Fruit fly (Drosophila melanogaster): ENCODE measurements around the gene CG3987.

Gene CG3987

DNA sequence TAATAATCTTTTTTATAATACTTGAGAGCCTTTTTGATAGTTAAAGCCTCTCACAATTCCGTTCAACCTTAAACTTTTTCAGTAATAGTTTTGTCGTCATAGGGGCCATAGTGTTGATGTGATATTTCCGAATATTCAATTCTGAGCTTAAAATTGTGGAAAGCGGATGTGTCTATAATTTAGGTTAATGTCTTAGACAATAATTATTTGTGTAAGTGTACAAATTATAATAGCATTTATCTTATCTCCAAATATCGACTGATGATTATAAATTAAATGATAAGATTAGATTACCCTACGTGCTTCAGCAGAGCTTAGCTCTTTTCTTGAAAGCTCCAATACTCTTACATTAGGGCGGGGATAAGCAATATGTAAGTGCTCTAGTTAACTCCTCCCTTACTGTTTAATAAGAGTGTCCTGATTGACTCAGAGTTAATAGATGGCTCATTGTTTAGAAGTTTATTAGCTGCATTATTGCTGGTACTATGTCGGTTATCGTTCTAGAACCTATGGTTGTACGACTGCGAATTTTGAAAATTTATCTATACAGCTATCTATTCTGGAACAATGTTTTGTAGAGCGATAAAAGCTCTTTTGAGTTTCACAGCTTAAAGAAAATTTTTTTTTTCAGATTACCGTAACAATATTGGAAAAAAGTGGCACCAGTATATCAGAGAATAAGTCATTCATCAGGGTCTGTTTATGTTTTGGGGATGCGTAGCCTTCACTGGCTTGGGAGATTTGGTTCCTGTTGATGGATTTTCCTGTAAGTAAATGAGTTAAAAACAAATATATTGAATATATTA lies 545 bp upstream of the CG3987 start (continued):
- TF ChIP-seq Vsx2 (GFP tag; optimal IDR thresholded peaks at IDR 0.05; ENCODE audit: partially characterized antibody) (peak; percentile 2), OdsH (GFP tag; optimal IDR thresholded peaks at IDR 0.05) (peak; percentile 37), Hr83 (GFP tag; optimal IDR thresholded peaks at IDR 0.05; ENCODE audit: poor library complexity, severe bottlenecking) (no peak), dmrt93B (GFP tag; optimal IDR thresholded peaks at IDR 0.05) (no peak), Sp1 (GFP tag; optimal IDR thresholded peaks at IDR 0.05) (peak; percentile 62), woc (GFP tag; optimal IDR thresholded peaks at IDR 0.05) (no peak), sv (GFP tag; optimal IDR thresholded peaks at IDR 0.05) (peak; percentile 24), N (GFP tag; optimal IDR thresholded peaks at IDR 0.05) (no peak), rgr (GFP tag; optimal IDR thresholded peaks at IDR 0.05) (peak; percentile 34), Hr78 (GFP tag; optimal IDR thresholded peaks at IDR 0.05) (no peak), Dif (GFP tag; optimal IDR thresholded peaks at IDR 0.05; ENCODE audit: partially characterized antibody) (no peak), Myc (optimal IDR thresholded peaks at IDR 0.05) (no peak), dl (GFP tag; optimal IDR thresholded peaks at IDR 0.05; ENCODE audit: insufficient read depth in 1 of 2, partially characterized antibody in 2 of 2) (no peak)

DNA sequence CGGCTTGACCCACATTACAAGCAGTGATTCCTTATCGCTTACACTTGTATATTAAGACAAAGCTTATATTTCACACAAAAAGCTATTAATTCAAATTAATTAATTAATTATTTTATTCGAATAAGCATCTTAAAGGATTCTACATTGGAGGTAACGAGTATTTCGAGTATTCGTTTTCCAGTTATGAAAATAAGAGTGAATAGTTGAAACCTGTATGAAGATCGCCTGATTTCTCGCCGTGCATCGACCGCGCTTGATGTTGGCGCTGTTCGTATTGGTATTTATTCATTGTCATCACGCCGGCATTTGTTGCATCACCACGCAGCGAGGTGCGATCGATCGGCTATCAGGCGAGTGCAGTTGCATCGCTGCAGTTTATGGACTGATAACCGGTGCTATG lies 5.7 kb downstream of the CG3987 start:
- TF ChIP-seq fru (GFP tag; optimal IDR thresholded peaks at IDR 0.05) (peak; percentile 50), rgr (GFP tag; optimal IDR thresholded peaks at IDR 0.05) (peak; percentile 38), CG32264 (GFP tag; optimal IDR thresholded peaks at IDR 0.05) (no peak), Hnf4 (GFP tag; optimal IDR thresholded peaks at IDR 0.05) (peak; percentile 3), Dfd (GFP tag; optimal IDR thresholded peaks at IDR 0.05) (no peak), GATAd (GFP tag; optimal IDR thresholded peaks at IDR 0.05) (no peak), br (GFP tag; optimal IDR thresholded peaks at IDR 0.05) (peak; percentile 16), Mio (GFP tag; optimal IDR thresholded peaks at IDR 0.05) (no peak), Sp1 (GFP tag; optimal IDR thresholded peaks at IDR 0.05) (no peak), foxo (GFP tag; optimal IDR thresholded peaks at IDR 0.05) (peak in 1 of 2 experiments; percentile 53), sv (GFP tag; optimal IDR thresholded peaks at IDR 0.05) (no peak), OdsH (GFP tag; optimal IDR thresholded peaks at IDR 0.05) (no peak), ey (GFP tag; optimal IDR thresholded peaks at IDR 0.05) (no peak), woc (GFP tag; optimal IDR thresholded peaks at IDR 0.05) (no peak), dsf (GFP tag; optimal IDR thresholded peaks at IDR 0.05; ENCODE audit: borderline replicate concordance) (no peak), psq (GFP tag; optimal IDR thresholded peaks at IDR 0.05) (peak; percentile 27), h (GFP tag; optimal IDR thresholded peaks at IDR 0.05) (peak; percentile 58), dmrt93B (GFP tag; optimal IDR thresholded peaks at IDR 0.05) (no peak), HLH106 (tag; optimal IDR thresholded peaks at IDR 0.05) (peak; percentile 8)

DNA sequence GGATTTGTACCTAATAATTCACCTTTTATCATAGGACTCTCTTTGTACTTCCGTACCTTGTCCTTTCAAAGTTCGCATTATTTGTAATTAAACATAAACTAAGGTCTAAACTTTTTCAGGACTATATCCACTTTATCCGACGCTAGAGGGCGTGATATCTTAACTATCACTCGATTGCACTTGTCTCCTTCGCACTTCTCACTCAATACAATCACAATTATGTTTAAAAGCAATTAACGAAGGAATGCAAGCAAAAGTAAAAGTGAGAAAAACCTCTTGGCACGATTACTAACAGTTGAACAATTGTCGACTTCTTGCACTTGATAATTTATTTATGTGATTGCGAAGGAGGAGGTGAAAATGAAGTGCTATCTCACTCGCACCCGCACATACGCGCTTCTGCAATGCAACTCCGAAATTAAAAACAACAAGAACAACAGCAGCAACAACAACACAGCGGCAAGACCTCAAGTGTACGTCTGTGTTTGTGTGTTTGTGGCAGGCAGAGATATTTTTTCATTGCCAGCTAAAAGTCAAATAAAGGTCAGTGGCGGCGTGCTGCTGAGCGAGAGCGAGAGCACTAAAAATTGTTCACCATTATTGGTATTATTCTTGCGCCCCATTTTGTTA lies 6.8 kb downstream of the CG3987 start:
- TF ChIP-seq Dif (GFP tag; optimal IDR thresholded peaks at IDR 0.05; ENCODE audit: partially characterized antibody) (peak; percentile 16), Hr78 (GFP tag; optimal IDR thresholded peaks at IDR 0.05) (no peak)

DNA sequence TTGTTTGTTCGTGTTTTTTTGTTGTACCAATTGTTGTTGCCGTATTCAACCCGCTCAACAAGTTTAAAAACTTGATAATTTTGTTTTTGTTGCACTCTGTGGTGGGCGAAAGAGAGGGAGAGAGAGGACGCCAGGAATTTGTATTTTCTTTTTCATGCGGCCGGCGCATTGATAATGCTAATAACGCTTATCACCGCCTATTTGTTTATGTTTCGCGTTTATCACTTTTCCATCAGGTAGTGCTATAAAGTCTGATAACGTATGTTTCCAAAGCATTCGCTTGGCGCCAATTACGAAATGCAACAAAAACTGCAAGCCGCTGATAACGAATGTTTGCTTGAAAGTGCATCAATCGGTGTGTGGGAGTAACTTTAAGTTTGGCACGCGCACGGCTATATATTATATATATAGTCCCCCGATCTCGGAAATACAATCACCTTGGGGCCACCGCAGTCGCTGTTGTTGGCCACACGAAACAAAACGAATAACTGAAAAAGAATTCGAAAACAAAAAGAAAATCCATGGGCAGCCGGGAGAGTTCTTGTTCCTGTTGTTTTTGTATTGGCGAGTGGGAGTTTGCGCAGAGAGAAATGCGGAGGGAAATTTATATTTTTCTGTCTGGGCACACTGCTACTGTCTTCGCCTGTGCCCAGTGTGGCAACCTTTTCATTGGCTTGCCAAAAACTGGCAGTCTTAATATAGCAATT lies 7.4 kb downstream of the CG3987 start, which contains the start of gene Glys:
TSS of gene Glys (minus strand) at position 494 of the 707 bp plus-strand sequence.
- TF ChIP-seq HLH106 (tag; optimal IDR thresholded peaks at IDR 0.05) (peak; percentile 20), psq (GFP tag; optimal IDR thresholded peaks at IDR 0.05) (peak; percentile 1), dl (GFP tag; optimal IDR thresholded peaks at IDR 0.05; ENCODE audit: insufficient read depth in 1 of 2, partially characterized antibody in 2 of 2) (no peak), Vsx2 (GFP tag; optimal IDR thresholded peaks at IDR 0.05; ENCODE audit: partially characterized antibody) (peak; percentile 9), tai (GFP tag; optimal IDR thresholded peaks at IDR 0.05) (no peak), Hnf4 (GFP tag; optimal IDR thresholded peaks at IDR 0.05) (no peak), Rel (GFP tag; optimal IDR thresholded peaks at IDR 0.05) (peak; percentile 67), Rel (tag; optimal IDR thresholded peaks at IDR 0.05) (peak; percentile 43), Dfd (GFP tag; optimal IDR thresholded peaks at IDR 0.05) (no peak), Abd-B (GFP tag; optimal IDR thresholded peaks at IDR 0.05) (no peak), CG9705 (GFP tag; optimal IDR thresholded peaks at IDR 0.05) (no peak), br (GFP tag; optimal IDR thresholded peaks at IDR 0.05) (peak; percentile 14), OdsH (GFP tag; optimal IDR thresholded peaks at IDR 0.05) (no peak), Myc (optimal IDR thresholded peaks at IDR 0.05) (peak; percentile 8), jim (GFP tag; optimal IDR thresholded peaks at IDR 0.05) (no peak), usp (GFP tag; optimal IDR thresholded peaks at IDR 0.05) (no peak), Dif (GFP tag; optimal IDR thresholded peaks at IDR 0.05; ENCODE audit: partially characterized antibody) (peak; percentile 41), Hr83 (GFP tag; optimal IDR thresholded peaks at IDR 0.05; ENCODE audit: poor library complexity, severe bottlenecking) (peak; percentile 47), CrebA (GFP tag; optimal IDR thresholded peaks at IDR 0.05; ENCODE audit: borderline replicate concordance) (no peak), ey (GFP tag; optimal IDR thresholded peaks at IDR 0.05) (no peak), GATAd (GFP tag; optimal IDR thresholded peaks at IDR 0.05) (no peak), Mio (GFP tag; optimal IDR thresholded peaks at IDR 0.05) (no peak), N (GFP tag; optimal IDR thresholded peaks at IDR 0.05) (no peak), lola (GFP tag; optimal IDR thresholded peaks at IDR 0.05) (no peak), sage (GFP tag; optimal IDR thresholded peaks at IDR 0.05) (peak; percentile 49), pan (optimal IDR thresholded peaks at IDR 0.05) (no peak), rgr (GFP tag; optimal IDR thresholded peaks at IDR 0.05) (no peak), h (GFP tag; optimal IDR thresholded peaks at IDR 0.05) (peak; percentile 43), sv (GFP tag; optimal IDR thresholded peaks at IDR 0.05) (no peak)
